Fruit fly (Drosophila melanogaster) whole organism, wandering third instar larva: ENCODE results near the gene ppk18.

Experiments used
- Abd-B ChIP-seq: fragments of >200 bp; optimal IDR thresholded peaks from 2 replicates; lab custom pipeline; 2017; ENCODE audit warnings: missing biosample characterization, missing genetic modification characterization
- CG32264 ChIP-seq: fragments of 200-800 bp; sonication (Bioruptor generic); optimal IDR thresholded peaks from 2 replicates; lab custom pipeline; 2016; ENCODE audit warnings: missing biosample characterization, missing genetic modification characterization
- CG9705 ChIP-seq: fragments of 200-800 bp; sonication (Bioruptor generic); optimal IDR thresholded peaks from 2 replicates; lab custom pipeline; 2018; ENCODE audit warnings: missing biosample characterization, mild to moderate bottlenecking, missing genetic modification characterization
- CrebA ChIP-seq: fragments of 200-800 bp; sonication (Bioruptor generic); optimal IDR thresholded peaks from 2 replicates; lab custom pipeline; 2016; ENCODE audit warnings: missing biosample characterization, mild to moderate bottlenecking, missing genetic modification characterization, borderline replicate concordance
- Dfd ChIP-seq: fragments of >200 bp; optimal IDR thresholded peaks from 2 replicates; lab custom pipeline; 2017; ENCODE audit warnings: missing biosample characterization, missing genetic modification characterization
- Dif ChIP-seq: fragments of 200-275, 200-300 bp; sonication (Bioruptor generic); optimal IDR thresholded peaks from 2 replicates; lab custom pipeline; 2018; ENCODE audit warnings: missing biosample characterization, missing genetic modification characterization; ENCODE audit not compliant: partially characterized antibody
- GATAd ChIP-seq: sonication (Bioruptor generic); optimal IDR thresholded peaks from 2 replicates; lab custom pipeline; 2016; ENCODE audit warnings: missing biosample characterization, missing genetic modification characterization
- HLH106 ChIP-seq: fragments of 200-800 bp; optimal IDR thresholded peaks from 3 replicates; lab custom pipeline; 2019; ENCODE audit warnings: missing biosample characterization, mild to moderate bottlenecking, missing genetic modification characterization, moderate library complexity
- Hnf4 ChIP-seq: fragments of 200-800 bp; sonication (Bioruptor generic); optimal IDR thresholded peaks from 2 replicates; lab custom pipeline; 2016; ENCODE audit warnings: missing biosample characterization, mild to moderate bottlenecking, missing genetic modification characterization
- Hr78 ChIP-seq: fragments of >200 bp; optimal IDR thresholded peaks from 2 replicates; lab custom pipeline; 2017; ENCODE audit warnings: missing biosample characterization, missing genetic modification characterization
- Hr83 ChIP-seq: fragments of 200-300 bp; sonication (Bioruptor generic); optimal IDR thresholded peaks from 2 replicates; lab custom pipeline; 2016; ENCODE audit warnings: missing biosample characterization, mild to moderate bottlenecking, missing genetic modification characterization, moderate library complexity; ENCODE audit not compliant: poor library complexity, severe bottlenecking
- Jra ChIP-seq: sonication (Bioruptor generic); optimal IDR thresholded peaks from 2 replicates; lab custom pipeline; 2016; ENCODE audit warnings: missing biosample characterization, missing genetic modification characterization
- Mio ChIP-seq: sonication (Bioruptor generic); optimal IDR thresholded peaks from 2 replicates; lab custom pipeline; 2016; ENCODE audit warnings: missing biosample characterization, missing genetic modification characterization
- Myc ChIP-seq: fragments of >200 bp; optimal IDR thresholded peaks from 2 replicates; lab custom pipeline; 2017
- N ChIP-seq: fragments of >200 bp; optimal IDR thresholded peaks from 2 replicates; lab custom pipeline; 2018; ENCODE audit warnings: missing biosample characterization, missing external identifiers, missing genetic modification characterization
- OdsH ChIP-seq: fragments of 200-800 bp; sonication (Bioruptor generic); optimal IDR thresholded peaks from 2 replicates; lab custom pipeline; 2016; ENCODE audit warnings: missing biosample characterization, mild to moderate bottlenecking, missing genetic modification characterization
- Rel ChIP-seq, 2 experiments: fragments of 200-800 bp; sonication (Bioruptor generic) in 1 of 2; optimal IDR thresholded peaks; 2 replicates in 1 of 2; 3 replicates in 1 of 2; lab custom pipeline; 2016 to 2019; ENCODE audit warnings: mild to moderate bottlenecking in 2 of 2, missing biosample characterization in 2 of 2, missing genetic modification characterization in 2 of 2, moderate library complexity in 1 of 2
- Sp1 ChIP-seq: fragments of 200-800 bp; sonication (Bioruptor generic); optimal IDR thresholded peaks from 3 replicates; lab custom pipeline; 2019; ENCODE audit warnings: missing biosample characterization, mild to moderate bottlenecking, missing genetic modification characterization, moderate library complexity
- Vsx2 ChIP-seq: fragments of 200-300, 225-300 bp; sonication (Bioruptor generic); optimal IDR thresholded peaks from 2 replicates; lab custom pipeline; 2018; ENCODE audit warnings: missing biosample characterization, missing genetic modification characterization; ENCODE audit not compliant: partially characterized antibody
- br ChIP-seq: fragments of 200-800 bp; sonication (Bioruptor generic); optimal IDR thresholded peaks from 2 replicates; lab custom pipeline; 2016; ENCODE audit warnings: missing biosample characterization, missing genetic modification characterization
- brk ChIP-seq: fragments of 200-800 bp; sonication (Bioruptor generic); optimal IDR thresholded peaks from 2 replicates; lab custom pipeline; 2016; ENCODE audit warnings: missing biosample characterization, mild to moderate bottlenecking, missing genetic modification characterization
- dl ChIP-seq, 2 experiments: fragments of 175-275, 200-275 bp in 1 of 2; fragments of 200-275 bp in 1 of 2; sonication (Bioruptor generic); optimal IDR thresholded peaks; lab custom pipeline; 2018; ENCODE audit warnings: mild to moderate bottlenecking in 2 of 2, missing biosample characterization in 2 of 2, missing genetic modification characterization in 2 of 2, moderate library complexity in 2 of 2; ENCODE audit not compliant: partially characterized antibody in 2 of 2, insufficient read depth in 1 of 2
- dmrt93B ChIP-seq: fragments of 200-800 bp; sonication (Bioruptor generic); optimal IDR thresholded peaks from 2 replicates; lab custom pipeline; 2018; ENCODE audit warnings: missing biosample characterization, mild to moderate bottlenecking, missing genetic modification characterization
- dsf ChIP-seq: sonication (Bioruptor generic); optimal IDR thresholded peaks from 2 replicates; lab custom pipeline; 2016; ENCODE audit warnings: missing biosample characterization, missing genetic modification characterization, borderline replicate concordance
- ey ChIP-seq: fragments of 200-800 bp; sonication (Bioruptor generic); optimal IDR thresholded peaks from 2 replicates; lab custom pipeline; 2016; ENCODE audit warnings: missing biosample characterization, missing genetic modification characterization
- foxo ChIP-seq, 2 experiments: fragments of 200-800 bp; sonication (Bioruptor generic); optimal IDR thresholded peaks; 2 replicates in 1 of 2; 3 replicates in 1 of 2; lab custom pipeline; 2016 to 2017; ENCODE audit warnings: missing biosample characterization in 2 of 2, missing genetic modification characterization in 2 of 2
- fru ChIP-seq: fragments of 200-800 bp; sonication (Bioruptor generic); optimal IDR thresholded peaks from 3 replicates; lab custom pipeline; 2016; ENCODE audit warnings: missing biosample characterization, mild to moderate bottlenecking, missing genetic modification characterization
- h ChIP-seq: fragments of 200-800 bp; sonication (Bioruptor generic); optimal IDR thresholded peaks from 3 replicates; lab custom pipeline; 2016; ENCODE audit warnings: missing biosample characterization, mild to moderate bottlenecking, missing genetic modification characterization
- jim ChIP-seq: fragments of 175-275, 200-325 bp; sonication (Bioruptor generic); optimal IDR thresholded peaks from 2 replicates; lab custom pipeline; 2016; ENCODE audit warnings: missing biosample characterization, mild to moderate bottlenecking, missing genetic modification characterization
- lola ChIP-seq: fragments of >200 bp; optimal IDR thresholded peaks from 2 replicates; lab custom pipeline; 2017; ENCODE audit warnings: missing biosample characterization, missing genetic modification characterization
- pan ChIP-seq: fragments of >200 bp; optimal IDR thresholded peaks from 2 replicates; lab custom pipeline; 2017
- psq ChIP-seq: fragments of 200-800 bp; sonication (Bioruptor generic); optimal IDR thresholded peaks from 3 replicates; lab custom pipeline; 2017; ENCODE audit warnings: missing biosample characterization, mild to moderate bottlenecking, missing genetic modification characterization, moderate library complexity
- rgr ChIP-seq: fragments of 200-800 bp; sonication (Bioruptor generic); optimal IDR thresholded peaks from 3 replicates; lab custom pipeline; 2016; ENCODE audit warnings: missing biosample characterization, mild to moderate bottlenecking, missing genetic modification characterization
- sage ChIP-seq: fragments of 200-800 bp; sonication (Bioruptor generic); optimal IDR thresholded peaks from 2 replicates; lab custom pipeline; 2016; ENCODE audit warnings: missing biosample characterization, mild to moderate bottlenecking, missing genetic modification characterization
- sv ChIP-seq: fragments of 200-800 bp; sonication (Bioruptor generic); optimal IDR thresholded peaks from 3 replicates; lab custom pipeline; 2016; ENCODE audit warnings: missing biosample characterization, missing genetic modification characterization
- tai ChIP-seq: sonication (Bioruptor generic); optimal IDR thresholded peaks from 2 replicates; lab custom pipeline; 2016; ENCODE audit warnings: missing biosample characterization, missing genetic modification characterization
- usp ChIP-seq: fragments of >200 bp; optimal IDR thresholded peaks from 2 replicates; lab custom pipeline; 2017; ENCODE audit warnings: missing biosample characterization, missing genetic modification characterization
- woc ChIP-seq: sonication (Bioruptor generic); optimal IDR thresholded peaks from 2 replicates; lab custom pipeline; 2016; ENCODE audit warnings: missing biosample characterization, mild to moderate bottlenecking, missing genetic modification characterization

The ppk18 gene

dm6 chr2L:9768735-9769134 lies 2.1 kb downstream of the ppk18 start, which contains the start of gene CG17633:
Gene CG17633 (plus strand): TSS chr2L:9769060.
- no peak for TF ChIP-seq Mio (GFP tag; lab: Kevin White, UChicago)

dm6 chr2L:9766758-9767157 lies 4.0 kb downstream of the ppk18 start, which contains the start of gene CG4017:
Gene CG4017 (plus strand): TSS chr2L:9767058.
- TF ChIP-seq CrebA (GFP tag; lab: Kevin White, UChicago) (no peak), Rel (GFP tag; optimal IDR thresholded peaks at IDR 0.05; lab: Kevin White, UChicago) (no peak), Rel (tag; optimal IDR thresholded peaks at IDR 0.05; lab: Kevin White, UChicago) (no peak), h (no peak), br (GFP tag; lab: Kevin White, UChicago) (no peak), dsf (GFP tag; lab: Kevin White, UChicago) (no peak), fru (no peak), Dfd (no peak), CG9705 (GFP tag; lab: Kevin White, UChicago) (no peak), Abd-B (GFP tag; lab: Kevin White, UChicago) (no peak), sage (GFP tag; lab: Kevin White, UChicago) (no peak)

- TF ChIP-seq dsf (GFP tag; lab: Kevin White, UChicago): no peak
- TF ChIP-seq psq (GFP tag; lab: Kevin White, UChicago): peak; percentile 49
- peak; percentile 48 for TF ChIP-seq HLH106 (tag; lab: Kevin White, UChicago)
- no peak for TF ChIP-seq Dfd
- no peak for TF ChIP-seq N (GFP tag; lab: Kevin White, UChicago)
- TF ChIP-seq OdsH (GFP tag; lab: Kevin White, UChicago): no peak
- peak; percentile 78 for TF ChIP-seq Myc
- TF ChIP-seq h: peak; percentile 65
- TF ChIP-seq Mio (GFP tag; lab: Kevin White, UChicago): no peak
- TF ChIP-seq dmrt93B: peak; percentile 43
- peak in 1 of 2 experiments; percentile 58 for TF ChIP-seq foxo (GFP tag; optimal IDR thresholded peaks at IDR 0.05; lab: Kevin White, UChicago)
- TF ChIP-seq CG9705 (GFP tag; lab: Kevin White, UChicago): peak; percentile 41
These were observed 7.5 kb downstream of the ppk18 start, which contains the start of the genes Taf11 and und for dm6 chr2L:9763212-9763869. Gene Taf11 (minus strand): TSS chr2L:9763262. Gene und (plus strand): TSS chr2L:9763369.

- no peak for TF ChIP-seq Vsx2 (GFP tag; lab: Kevin White, UChicago)
- TF ChIP-seq Mio (GFP tag; lab: Kevin White, UChicago): no peak
- TF ChIP-seq CrebA (GFP tag; lab: Kevin White, UChicago): no peak
- no peak for TF ChIP-seq lola (GFP tag; lab: Kevin White, UChicago)
- no peak for TF ChIP-seq Rel (GFP tag; optimal IDR thresholded peaks at IDR 0.05; lab: Kevin White, UChicago)
- peak; percentile 72 for TF ChIP-seq Rel (tag; optimal IDR thresholded peaks at IDR 0.05; lab: Kevin White, UChicago)
- no peak for TF ChIP-seq tai (GFP tag; lab: Kevin White, UChicago)
- peak; percentile 38 for TF ChIP-seq h
- peak; percentile 62 for TF ChIP-seq br (GFP tag; lab: Kevin White, UChicago)
- no peak for TF ChIP-seq dsf (GFP tag; lab: Kevin White, UChicago)
- peak; percentile 44 for TF ChIP-seq CG9705 (GFP tag; lab: Kevin White, UChicago)
- TF ChIP-seq CG32264 (GFP tag; lab: Kevin White, UChicago): no peak
- TF ChIP-seq Myc: no peak
- TF ChIP-seq HLH106 (tag; lab: Kevin White, UChicago): peak; percentile 52
- TF ChIP-seq rgr (GFP tag; lab: Kevin White, UChicago): peak; percentile 49
- TF ChIP-seq dl (GFP tag; optimal IDR thresholded peaks at IDR 0.05; lab: Kevin White, UChicago; ENCODE audit: insufficient read depth in 1 of 2, partially characterized antibody in 2 of 2): no peak
- no peak for TF ChIP-seq sage (GFP tag; lab: Kevin White, UChicago)
- TF ChIP-seq Sp1 (GFP tag; lab: Kevin White, UChicago): peak; percentile 35
- TF ChIP-seq foxo (GFP tag; optimal IDR thresholded peaks at IDR 0.05; lab: Kevin White, UChicago): peak in 1 of 2 experiments; percentile 58
- TF ChIP-seq brk (GFP tag; lab: Kevin White, UChicago): no peak
- peak; percentile 93 for TF ChIP-seq Hr83
- peak; percentile 26 for TF ChIP-seq ey (GFP tag; lab: Kevin White, UChicago)
- peak; percentile 29 for TF ChIP-seq psq (GFP tag; lab: Kevin White, UChicago)
- no peak for TF ChIP-seq Abd-B (GFP tag; lab: Kevin White, UChicago)
- TF ChIP-seq usp (GFP tag; lab: Kevin White, UChicago): no peak
- TF ChIP-seq woc (GFP tag; lab: Kevin White, UChicago): peak; percentile 81
- TF ChIP-seq OdsH (GFP tag; lab: Kevin White, UChicago): peak; percentile 20
- TF ChIP-seq dmrt93B: peak; percentile 21
- TF ChIP-seq N (GFP tag; lab: Kevin White, UChicago): no peak
- no peak for TF ChIP-seq GATAd (GFP tag; lab: Kevin White, UChicago)
- no peak for TF ChIP-seq sv (GFP tag; lab: Kevin White, UChicago)
- no peak for TF ChIP-seq Dif (GFP tag; lab: Kevin White, UChicago)
- TF ChIP-seq fru: peak; percentile 53
- no peak for TF ChIP-seq pan (lab: Kevin White, UChicago)
- TF ChIP-seq Hnf4: no peak
- TF ChIP-seq jim (GFP tag; lab: Kevin White, UChicago): no peak
- TF ChIP-seq Hr78 (GFP tag; lab: Kevin White, UChicago): no peak
- TF ChIP-seq Jra (GFP tag; lab: Kevin White, UChicago): no peak
- no peak for TF ChIP-seq Dfd
These were observed 11.9 kb downstream of the ppk18 start for dm6 chr2L:9758856-9759255.
